Worm (Caenorhabditis elegans) whole organism, L4 larva: Measurements from ENCODE around the gene K02C4.3.

Experiments
- D1046.2 ChIP-seq: fragments of 200-800 bp; sonication (Bioruptor generic); IDR thresholded peaks from 2 replicates; pipeline ENCODE4 v1.3.6; 2022; ENCODE audit warnings: missing genetic modification characterization, missing compliant biosample characterization
- F10B5.3 ChIP-seq: sonication (generic microtip); optimal IDR thresholded peaks from 2 replicates; lab custom pipeline; 2016; ENCODE audit warnings: mild to moderate bottlenecking, missing genetic modification characterization, missing compliant biosample characterization
- T20F7.1 ChIP-seq: fragments of 200-800 bp; sonication (Bioruptor generic); optimal IDR thresholded peaks from 2 replicates; lab custom pipeline; 2018; ENCODE audit warnings: mild to moderate bottlenecking, missing genetic modification characterization, missing compliant biosample characterization
- Y48G9A.11 ChIP-seq: fragments of 200-800 bp; sonication (Bioruptor generic); IDR thresholded peaks from 2 replicates; pipeline ENCODE4 v1.3.6; 2022; ENCODE audit warnings: missing genetic modification reagents, missing genetic modification characterization, missing compliant biosample characterization
- ZK546.5 ChIP-seq, 2 experiments: sonication (generic microtip); optimal IDR thresholded peaks; 2 replicates each; lab custom pipeline; 2017; ENCODE audit warnings: missing biosample characterization in 2 of 2, missing genetic modification characterization in 2 of 2
- aha-1 ChIP-seq: fragments of 150-350 bp; peaks from one replicate; lab custom pipeline; 2014; ENCODE audit warnings: missing biosample characterization, missing genetic modification characterization
- aly-2 ChIP-seq: sonication (generic microtip); optimal IDR thresholded peaks from 2 replicates; lab custom pipeline; 2018; ENCODE audit warnings: missing biosample characterization, missing genetic modification characterization
- ama-1 ChIP-seq: fragments of 150-350 bp; optimal IDR thresholded peaks from 2 replicates; lab custom pipeline; 2014; ENCODE audit warnings: inconsistent platforms, mixed read lengths
- arid-1 ChIP-seq: fragments of 200-800 bp; sonication (Bioruptor generic); conservative IDR thresholded peaks from 2 replicates; pipeline ENCODE4 v1.3.6; 2022; ENCODE audit warnings: missing genetic modification reagents, missing genetic modification characterization, missing compliant biosample characterization
- ceh-20 ChIP-seq: fragments of 200-800 bp; sonication (Bioruptor generic); IDR thresholded peaks from 2 replicates; pipeline ENCODE4 v1.3.6; 2022; ENCODE audit warnings: missing genetic modification reagents, missing genetic modification characterization, missing compliant biosample characterization
- ceh-82 ChIP-seq: sonication (generic microtip); optimal IDR thresholded peaks from 2 replicates; lab custom pipeline; 2017; ENCODE audit warnings: missing biosample characterization, missing genetic modification characterization
- daf-16 ChIP-seq, 3 experiments: sonication (generic microtip); optimal IDR thresholded peaks; 2 replicates each; lab custom pipeline; 2016 to 2017; ENCODE audit warnings: missing genetic modification characterization in 3 of 3, missing genetic modification reagents in 3 of 3, mild to moderate bottlenecking in 2 of 3, missing compliant biosample characterization in 2 of 3, missing biosample characterization in 1 of 3, moderate library complexity in 1 of 3
- dmd-6 ChIP-seq: fragments of 200-800 bp; sonication (Bioruptor generic); IDR thresholded peaks from 2 replicates; pipeline ENCODE4 v1.3.6; 2022; ENCODE audit warnings: missing genetic modification reagents, missing genetic modification characterization, missing compliant biosample characterization
- dmd-8 ChIP-seq: fragments of 200-800 bp; sonication (Bioruptor generic); IDR thresholded peaks from 2 replicates; pipeline ENCODE4 v1.3.6; 2022; ENCODE audit warnings: missing genetic modification characterization, missing compliant biosample characterization
- dpl-1 ChIP-seq: fragments of 150-350 bp; optimal IDR thresholded peaks from 2 replicates; lab custom pipeline; 2014; ENCODE audit warnings: missing biosample characterization, missing genetic modification reagents, missing genetic modification characterization
- duxl-1 ChIP-seq: sonication (generic microtip); optimal IDR thresholded peaks from 2 replicates; lab custom pipeline; 2016; ENCODE audit warnings: mild to moderate bottlenecking, missing genetic modification characterization, moderate library complexity, missing compliant biosample characterization; ENCODE audit not compliant: poor library complexity
- dve-1 ChIP-seq: sonication (generic microtip); optimal IDR thresholded peaks from 2 replicates; lab custom pipeline; 2017; ENCODE audit warnings: antibody characterized with exemption, mild to moderate bottlenecking, missing genetic modification characterization, missing compliant biosample characterization; ENCODE audit not compliant: insufficient read depth
- egl-43 ChIP-seq: fragments of 200-800 bp; sonication (Bioruptor generic); IDR thresholded peaks from 2 replicates; pipeline ENCODE4 v1.3.6; 2022; ENCODE audit warnings: missing genetic modification reagents, missing genetic modification characterization, missing compliant biosample characterization
- fkh-10 ChIP-seq: fragments of 150-350 bp; optimal IDR thresholded peaks from 2 replicates; lab custom pipeline; 2014; ENCODE audit warnings: missing biosample characterization, missing genetic modification reagents, missing genetic modification characterization
- hlh-11 ChIP-seq: fragments of 200-800 bp; sonication (Bioruptor generic); optimal IDR thresholded peaks from 2 replicates; lab custom pipeline; 2018; ENCODE audit warnings: mild to moderate bottlenecking, missing genetic modification characterization, missing compliant biosample characterization
- hlh-30 ChIP-seq: sonication (generic microtip); optimal IDR thresholded peaks from 2 replicates; lab custom pipeline; 2017; ENCODE audit warnings: antibody characterized with exemption, mild to moderate bottlenecking, missing genetic modification characterization, missing compliant biosample characterization; ENCODE audit not compliant: insufficient read depth
- hmg-1.1 ChIP-seq: fragments of 200-800 bp; sonication (Bioruptor generic); IDR thresholded peaks from 2 replicates; pipeline ENCODE4 v1.3.6; 2022; ENCODE audit warnings: missing genetic modification reagents, missing genetic modification characterization, missing compliant biosample characterization
- lin-1 ChIP-seq: fragments of 200-800 bp; sonication (Bioruptor generic); IDR thresholded peaks from 2 replicates; pipeline ENCODE4 v1.3.6; 2022; ENCODE audit warnings: missing genetic modification reagents, missing genetic modification characterization, missing compliant biosample characterization
- lin-38 ChIP-seq: fragments of 200-800 bp; sonication (Bioruptor generic); IDR thresholded peaks from 2 replicates; pipeline ENCODE4 v1.3.6; 2022; ENCODE audit warnings: missing genetic modification reagents, missing genetic modification characterization, missing compliant biosample characterization
- lsy-2 ChIP-seq, 2 experiments: fragments of 150-350 bp in 1 of 2; sonication (generic microtip) in 1 of 2; optimal IDR thresholded peaks; 2 replicates each; lab custom pipeline; 2014 to 2017; ENCODE audit warnings: missing biosample characterization in 2 of 2, missing genetic modification characterization in 2 of 2
- mep-1 ChIP-seq: fragments of 150-350 bp; sonication (generic microtip); optimal IDR thresholded peaks from 3 replicates; lab custom pipeline; 2014; ENCODE audit warnings: missing biosample characterization, missing genetic modification characterization
- mes-2 ChIP-seq: sonication (generic microtip); optimal IDR thresholded peaks from 2 replicates; lab custom pipeline; 2016; ENCODE audit warnings: missing genotype, mild to moderate bottlenecking, missing genetic modification characterization, missing compliant biosample characterization; ENCODE audit not compliant: poor library complexity, severe bottlenecking
- nhr-11 ChIP-seq: fragments of 150-350 bp; optimal IDR thresholded peaks from 2 replicates; lab custom pipeline; 2014; ENCODE audit warnings: missing biosample characterization, missing genetic modification characterization
- nhr-28 ChIP-seq: fragments of 150-350 bp; optimal IDR thresholded peaks from 2 replicates; lab custom pipeline; 2014; ENCODE audit warnings: missing biosample characterization, missing genetic modification characterization
- nhr-6 ChIP-seq: fragments of 150-350 bp; optimal IDR thresholded peaks from 2 replicates; lab custom pipeline; 2014; ENCODE audit warnings: missing biosample characterization, missing genetic modification characterization
- nhr-77 ChIP-seq: fragments of 150-350 bp; optimal IDR thresholded peaks from 2 replicates; lab custom pipeline; 2014; ENCODE audit warnings: missing biosample characterization, missing genetic modification characterization
- php-3 ChIP-seq: fragments of 200-800 bp; sonication (Bioruptor generic); IDR thresholded peaks from 2 replicates; pipeline ENCODE4 v1.3.6; 2022; ENCODE audit warnings: missing genetic modification reagents, missing genetic modification characterization, missing compliant biosample characterization
- pqm-1 ChIP-seq: sonication (generic microtip); optimal IDR thresholded peaks from 2 replicates; lab custom pipeline; 2017; ENCODE audit warnings: missing biosample characterization, missing genetic modification characterization
- rbr-2 ChIP-seq: sonication (generic microtip); optimal IDR thresholded peaks from 2 replicates; lab custom pipeline; 2016; ENCODE audit warnings: missing genotype, missing genetic modification characterization, missing compliant biosample characterization
- set-16 ChIP-seq: fragments of 200-800 bp; sonication (Bioruptor generic); IDR thresholded peaks from 2 replicates; pipeline ENCODE4 v1.3.6; 2022; ENCODE audit warnings: missing genetic modification reagents, missing genetic modification characterization, missing compliant biosample characterization
- skn-1 ChIP-seq: fragments of 150-350 bp; optimal IDR thresholded peaks from 2 replicates; lab custom pipeline; 2014; ENCODE audit warnings: missing biosample characterization, missing genetic modification characterization
- snpc-1.2 ChIP-seq: fragments of 200-800 bp; sonication (Bioruptor generic); IDR thresholded peaks from 2 replicates; pipeline ENCODE4 v1.3.6; 2022; ENCODE audit warnings: missing genetic modification reagents, missing genetic modification characterization, missing compliant biosample characterization
- tra-1 ChIP-seq: fragments of 200-800 bp; sonication (Bioruptor generic); IDR thresholded peaks from 2 replicates; pipeline ENCODE4 v1.3.6; 2022; ENCODE audit warnings: missing genetic modification reagents, missing genetic modification characterization, missing compliant biosample characterization
- zfp-3 ChIP-seq: fragments of 200-800 bp; sonication (Bioruptor generic); conservative IDR thresholded peaks from 2 replicates; pipeline ENCODE4 v1.3.6; 2022; ENCODE audit warnings: missing genetic modification reagents, missing genetic modification characterization, missing compliant biosample characterization
- ztf-7 ChIP-seq: fragments of 150-350 bp; optimal IDR thresholded peaks from 2 replicates; lab custom pipeline; 2014; ENCODE audit warnings: missing biosample characterization, missing genetic modification characterization

K02C4.3 gene

DNA sequence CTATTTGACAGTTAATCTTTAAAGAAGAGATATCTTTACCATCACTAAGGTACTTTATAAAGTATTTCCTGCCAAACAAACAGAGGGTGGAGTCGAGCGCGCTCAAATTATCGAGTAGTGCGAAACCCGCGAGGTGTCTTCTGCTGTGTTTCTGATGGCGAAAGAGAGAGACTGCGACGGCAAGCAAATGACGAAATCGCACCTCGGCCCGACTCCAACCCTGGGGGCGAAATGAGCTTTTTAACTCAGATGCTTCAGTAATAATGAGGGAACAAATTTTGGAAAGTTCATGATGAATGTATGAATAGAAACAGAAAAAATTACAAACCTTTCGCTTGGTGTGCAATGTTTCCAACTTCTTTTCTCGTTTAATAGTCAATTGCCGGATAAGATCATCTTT lies 4.9 kb upstream of the K02C4.3 start (continued):
- TF ChIP-seq daf-16 (GFP tag; optimal IDR thresholded peaks at IDR 0.05; lab: Kevin White, UChicago) (no peak), daf-16 (tag; optimal IDR thresholded peaks at IDR 0.05; lab: Kevin White, UChicago) (peak; percentile 26), Y48G9A.11 (GFP tag; lab: Robert Waterston, UW) (peak; percentile 40; the same call in 1 of the 2 replicates), arid-1 (0 out of 2 replicates have a peak, but pooled peaks have one; percentile 13), ZK546.5 (tag; optimal IDR thresholded peaks at IDR 0.05; lab: Kevin White, UChicago) (no peak), pqm-1 (tag; lab: Kevin White, UChicago) (peak; percentile 39), dpl-1 (GFP tag; lab: Kevin White, UChicago) (peak; percentile 19), hlh-11 (tag; lab: Kevin White, UChicago) (peak; percentile 56), dve-1 (tag; lab: Kevin White, UChicago) (peak; percentile 67), rbr-2 (peak; percentile 23), aha-1 (tag; lab: Kevin White, UChicago) (peak; percentile 90), zfp-3 (no peak), D1046.2 (GFP tag; lab: Robert Waterston, UW) (no peak), duxl-1 (peak; percentile 62), aly-2 (tag; lab: Kevin White, UChicago) (no peak), dmd-8 (GFP tag; lab: Robert Waterston, UW) (no peak), F10B5.3 (tag; lab: Kevin White, UChicago) (no peak), ama-1 (lab: Kevin White, UChicago) (peak; percentile 93), mep-1 (peak; percentile 75), nhr-11 (tag; lab: Kevin White, UChicago) (peak; percentile 37), lin-38 (peak; percentile 71), fkh-10 (GFP tag; lab: Kevin White, UChicago) (no peak), nhr-77 (tag; lab: Kevin White, UChicago) (peak; percentile 56), set-16 (GFP tag; lab: Robert Waterston, UW) (no peak; the same call in 1 of the 2 replicates), egl-43 (no peak), skn-1 (tag; lab: Kevin White, UChicago) (no peak), ceh-20 (GFP tag; lab: Robert Waterston, UW) (no peak), snpc-1.2 (peak; percentile 76)
- TF ChIP-seq, all 104 proteins: peak for 30

DNA sequence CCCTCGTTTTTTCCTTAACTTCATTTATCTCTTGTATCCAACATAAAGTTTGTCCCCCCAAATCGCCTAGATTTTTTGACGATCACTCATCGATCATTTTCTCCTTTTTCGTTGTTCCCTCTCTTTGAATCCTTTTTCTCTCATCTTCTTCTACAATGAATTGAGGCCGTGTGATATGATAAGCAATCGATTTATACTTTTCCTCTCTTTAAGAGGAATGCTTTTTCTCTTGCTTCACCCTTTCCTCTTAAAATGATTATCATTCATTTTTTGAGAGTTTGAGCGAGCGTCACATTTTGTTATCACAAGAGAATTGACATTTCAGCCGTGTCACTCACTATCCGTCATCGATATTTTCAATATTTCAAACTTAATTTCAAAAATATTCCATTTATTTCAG lies 8.6 kb downstream of the K02C4.3 start, which contains the start of gene K02C4.5:
Gene K02C4.5 (plus strand): TSS at position 395 of the 400 bp plus-strand sequence.
- TF ChIP-seq lin-1 (GFP tag; lab: Robert Waterston, UW): 0 out of 2 replicates have a peak, but pooled peaks have one; percentile 34
- TF ChIP-seq aha-1 (tag; lab: Kevin White, UChicago): peak; percentile 35
- no peak for TF ChIP-seq ceh-82
- peak; percentile 98 for TF ChIP-seq pqm-1 (tag; lab: Kevin White, UChicago)
- TF ChIP-seq lsy-2 (tag; optimal IDR thresholded peaks at IDR 0.05; lab: Kevin White, UChicago): peak in 1 of 2 experiments; percentile 26
- TF ChIP-seq nhr-6 (tag; lab: Kevin White, UChicago): peak; percentile 61
- no peak for TF ChIP-seq mes-2 (tag; lab: Kevin White, UChicago)
- peak; percentile 59 for TF ChIP-seq dmd-6
- peak; percentile 61 for TF ChIP-seq hlh-30 (tag; lab: Kevin White, UChicago)
- TF ChIP-seq daf-16 (GFP tag; optimal IDR thresholded peaks at IDR 0.05; lab: Kevin White, UChicago): no peak
- peak; percentile 80 for TF ChIP-seq daf-16 (tag; optimal IDR thresholded peaks at IDR 0.05; lab: Kevin White, UChicago)
- no peak for TF ChIP-seq Y48G9A.11 (GFP tag; lab: Robert Waterston, UW)
- TF ChIP-seq mep-1: peak; percentile 25
- TF ChIP-seq hmg-1.1 (GFP tag; lab: Robert Waterston, UW): no peak
- TF ChIP-seq nhr-11 (tag; lab: Kevin White, UChicago): no peak
- peak; percentile 60 for TF ChIP-seq dve-1 (tag; lab: Kevin White, UChicago)
- no peak for TF ChIP-seq arid-1
- peak; percentile 70 for TF ChIP-seq tra-1
- peak; percentile 65 for TF ChIP-seq nhr-28 (tag; lab: Kevin White, UChicago)
- TF ChIP-seq ztf-7 (tag; lab: Kevin White, UChicago): peak; percentile 7
- TF ChIP-seq php-3 (GFP tag; lab: Robert Waterston, UW): 0 out of 2 replicates have a peak, but pooled peaks have one; percentile 49
- peak; percentile 79 for TF ChIP-seq hlh-11 (tag; lab: Kevin White, UChicago)
- TF ChIP-seq T20F7.1 (GFP tag; lab: Kevin White, UChicago): no peak
- TF ChIP-seq, all 104 proteins: peak for 15
